Worm (Caenorhabditis elegans): ENCODE data around the gene ubq-1.

- TF ChIP-seq flt-1 (GFP tag; IDR thresholded peaks at IDR 0.05) (no peak), ztf-23 (GFP tag; IDR thresholded peaks at IDR 0.05) (no peak), klf-2 (GFP tag; conservative IDR thresholded peaks at IDR 0.05) (no peak), med-1 (GFP tag; optimal IDR thresholded peaks at IDR 0.05; ENCODE audit: insufficient read depth) (no peak), tab-1 (GFP tag; IDR thresholded peaks at IDR 0.05) (no peak), ztf-29 (GFP tag; IDR thresholded peaks at IDR 0.05) (no peak), cog-1 (tag; optimal IDR thresholded peaks at IDR 0.05) (no peak), T22C8.4 (GFP tag; IDR thresholded peaks at IDR 0.05) (no peak)
Measured at ce11 chrIII:5988010-5988409, 48.0 kb downstream of the ubq-1 start.

Data from whole organism, midembryonic.